Fruit fly (Drosophila melanogaster): ENCODE results near the gene Nf-YA.

DNA sequence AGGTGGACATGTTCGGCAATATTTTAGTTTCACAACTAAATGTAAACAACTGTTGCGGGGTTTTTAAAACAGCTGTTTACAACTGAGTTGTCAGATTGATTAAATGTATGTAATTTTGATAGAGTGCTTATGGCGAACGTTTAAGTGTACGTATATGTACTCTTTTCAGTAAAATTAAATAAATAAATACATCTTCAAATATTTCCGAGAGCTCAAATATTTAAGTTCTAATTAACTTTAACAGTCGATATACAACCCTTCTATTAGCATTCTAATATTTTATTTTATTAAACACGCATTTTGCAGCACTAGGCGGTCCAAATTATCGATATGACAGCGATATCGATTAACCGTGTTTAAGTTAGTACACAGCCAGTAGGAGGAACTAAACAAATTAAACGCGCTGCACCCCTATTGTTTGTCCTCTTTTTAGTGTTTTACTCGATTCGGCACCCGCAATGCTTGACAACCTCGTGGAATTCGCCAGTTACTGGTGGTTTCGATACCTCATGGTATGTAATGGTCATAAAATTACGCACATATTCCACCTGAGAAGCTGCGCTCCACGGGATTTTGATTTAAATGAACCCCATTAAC is 9.6 kb upstream of the Nf-YA start, which contains the start of the genes CG3448 and ghi:
- TF ChIP-seq fd96Ca (GFP tag; IDR thresholded peaks at IDR 0.05) (no peak), Ets98B (GFP tag; IDR thresholded peaks at IDR 0.05) (peak; percentile 51), EcR (GFP tag; optimal IDR thresholded peaks at IDR 0.05) (no peak), CG14655 (GFP tag; optimal IDR thresholded peaks at IDR 0.05) (no peak), CG12605 (GFP tag; IDR thresholded peaks at IDR 0.05) (no peak), CG17806 (tag; optimal IDR thresholded peaks at IDR 0.05) (peak; percentile 52), CG15710 (tag; optimal IDR thresholded peaks at IDR 0.05) (peak; percentile 20), CG8159 (tag; optimal IDR thresholded peaks at IDR 0.05) (peak; percentile 67), CG34367 (tag; optimal IDR thresholded peaks at IDR 0.05) (no peak), D1 (tag; optimal IDR thresholded peaks at IDR 0.05) (no peak), CG4496 (GFP tag; IDR thresholded peaks at IDR 0.05) (peak; percentile 68; the same call in 2 of the 3 replicates), CG13204 (GFP tag; optimal IDR thresholded peaks at IDR 0.05) (no peak), CG10348 (GFP tag; IDR thresholded peaks at IDR 0.05) (no peak)

Data from whole organism, pupa.